Fruit fly (Drosophila melanogaster): ENCODE measurements around the gene GstD10.

DNA sequence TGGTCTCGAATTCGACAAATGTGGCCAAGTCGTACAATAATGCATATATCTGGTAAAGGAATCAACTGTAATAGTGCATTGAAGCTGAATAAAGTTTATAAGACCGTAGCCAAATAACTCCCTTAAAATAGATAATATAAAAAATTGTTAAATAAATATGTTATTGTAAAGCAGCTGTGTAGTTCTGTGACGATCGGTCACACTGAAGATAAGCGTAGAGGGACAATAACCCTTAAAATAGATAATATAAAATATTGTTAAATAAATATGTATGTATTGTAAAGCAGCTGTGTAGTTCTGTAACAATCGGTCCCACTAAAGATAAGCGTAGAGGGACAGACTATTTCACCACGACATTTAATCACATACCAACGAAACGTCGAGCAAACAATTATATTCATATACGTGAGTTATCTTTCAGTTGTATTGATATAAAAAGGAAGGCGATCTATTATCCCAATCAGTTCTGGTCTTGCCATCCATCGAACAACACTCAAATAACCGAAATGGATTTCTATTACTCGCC lies 9.8 kb upstream of the GstD10 start, which contains the start of gene GstD5:
- TF ChIP-seq psq (optimal IDR thresholded peaks at IDR 0.05) (no peak), insv (optimal IDR thresholded peaks at IDR 0.05) (no peak), Sin3A (optimal IDR thresholded peaks at IDR 0.05) (no peak), Myc (optimal IDR thresholded peaks at IDR 0.05) (no peak)

Data from Kc167 (cell line).